Worm (Caenorhabditis elegans): ENCODE data around the gene mbl-1.

The mbl-1 gene

DNA sequence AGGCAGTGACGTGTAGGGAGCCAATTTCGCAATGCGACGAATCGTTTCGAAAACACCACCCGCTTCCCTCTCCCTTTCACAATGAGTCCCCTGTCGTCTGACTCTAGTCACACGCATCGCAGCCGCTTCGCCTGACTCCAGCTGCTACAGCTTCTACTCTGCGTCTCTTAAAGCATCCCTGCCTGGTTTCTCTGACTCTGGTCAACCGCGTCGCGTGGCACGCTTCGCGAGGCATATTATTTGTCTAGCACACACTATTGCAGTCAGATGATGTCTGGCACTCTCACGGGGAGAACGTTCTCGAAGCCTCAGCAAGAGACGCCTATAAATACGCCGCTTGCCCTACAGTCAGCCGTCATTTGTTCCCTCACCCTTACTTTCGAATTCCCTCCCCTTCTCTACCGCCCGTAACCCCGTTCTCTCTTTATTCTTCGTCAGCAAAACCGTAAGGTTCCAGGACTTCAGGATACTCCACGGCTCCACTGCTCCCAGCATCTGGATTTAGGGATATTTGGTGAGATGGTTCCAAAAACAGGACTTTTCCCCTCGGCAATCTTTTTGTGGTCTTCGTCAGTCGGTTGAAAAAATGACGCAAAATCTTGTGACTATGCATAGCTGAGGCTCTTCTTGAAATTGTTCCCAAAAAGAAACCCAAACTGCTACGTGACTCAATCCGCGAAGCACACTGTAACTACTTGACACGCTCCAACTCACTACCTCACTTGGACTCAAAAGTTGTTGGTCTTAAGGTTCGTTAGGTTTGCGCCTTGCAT, 48.7 kb upstream of the mbl-1 start (continued):
- peak; percentile 97 for TF ChIP-seq ekl-4 (GFP tag; IDR thresholded peaks at IDR 0.05)
- peak; percentile 81 for TF ChIP-seq pha-4 (tag; optimal IDR thresholded peaks at IDR 0.05)
- peak; percentile 91 for TF ChIP-seq pbrm-1 (GFP tag; IDR thresholded peaks at IDR 0.05)
- peak; percentile 93 for TF ChIP-seq B0336.3 (GFP tag; IDR thresholded peaks at IDR 0.05)
- TF ChIP-seq Y79H2A.3 (GFP tag; conservative IDR thresholded peaks at IDR 0.05): no peak
- peak; percentile 47 for TF ChIP-seq zim-3 (tag; optimal IDR thresholded peaks at IDR 0.05)
- TF ChIP-seq Y67H2A.10 (GFP tag; conservative IDR thresholded peaks at IDR 0.05): peak; percentile 97
- no peak for TF ChIP-seq sptf-2 (GFP tag; optimal IDR thresholded peaks at IDR 0.05)
- TF ChIP-seq ama-1 (optimal IDR thresholded peaks at IDR 0.05): peak; percentile 99
- peak in 1 of 2 experiments; percentile 82 for TF ChIP-seq ama-1 (GFP tag; optimal IDR thresholded peaks at IDR 0.05)
- TF ChIP-seq lin-35 (GFP tag; optimal IDR thresholded peaks at IDR 0.05): peak in 2 of 3 experiments; percentile 40 to 59
- no peak for TF ChIP-seq him-1 (tag; optimal IDR thresholded peaks at IDR 0.05)
- peak; percentile 66 for TF ChIP-seq nhr-27 (tag; optimal IDR thresholded peaks at IDR 0.05)
- peak; percentile 97 for TF ChIP-seq madf-3 (GFP tag; IDR thresholded peaks at IDR 0.05)
- TF ChIP-seq mel-28 (tag; optimal IDR thresholded peaks at IDR 0.05; ENCODE audit: borderline replicate concordance): peak; percentile 87
- TF ChIP-seq nhr-80 (tag; optimal IDR thresholded peaks at IDR 0.05): peak; percentile 91
- TF ChIP-seq Y95B8A.8 (GFP tag; IDR thresholded peaks at IDR 0.05): peak; percentile 89
- TF ChIP-seq dpff-1 (tag; optimal IDR thresholded peaks at IDR 0.05): peak; percentile 68
- no peak for TF ChIP-seq ccch-3 (GFP tag; optimal IDR thresholded peaks at IDR 0.05)
- TF ChIP-seq cebp-2 (GFP tag; IDR thresholded peaks at IDR 0.05): 0 out of 2 replicates have a peak, but pooled peaks have one; percentile 3
- peak; percentile 78 for TF ChIP-seq repo-1 (tag; optimal IDR thresholded peaks at IDR 0.05)
- TF ChIP-seq Y53G8AR.9 (GFP tag; conservative IDR thresholded peaks at IDR 0.05): peak; percentile 76
- TF ChIP-seq ztf-22 (GFP tag; optimal IDR thresholded peaks at IDR 0.05): peak; percentile 77
- no peak for TF ChIP-seq F49E8.2 (tag; optimal IDR thresholded peaks at IDR 0.05; ENCODE audit: insufficient read depth)
- no peak for TF ChIP-seq hlh-26 (GFP tag; conservative IDR thresholded peaks at IDR 0.05)
- no peak for TF ChIP-seq ceh-91 (GFP tag; IDR thresholded peaks at IDR 0.05)
- TF ChIP-seq F52B5.7 (tag; optimal IDR thresholded peaks at IDR 0.05): peak; percentile 72
- no peak for TF ChIP-seq tbx-9 (tag; optimal IDR thresholded peaks at IDR 0.05; ENCODE audit: borderline replicate concordance)
- TF ChIP-seq F22D6.2 (tag; optimal IDR thresholded peaks at IDR 0.05): peak; percentile 88
- no peak for TF ChIP-seq F57C9.4 (tag; optimal IDR thresholded peaks at IDR 0.05)
- peak; percentile 91 for TF ChIP-seq gei-17 (GFP tag; optimal IDR thresholded peaks at IDR 0.05)
- TF ChIP-seq madf-6 (GFP tag; IDR thresholded peaks at IDR 0.05): peak; percentile 11; the same call in 1 of the 2 replicates
- no peak for TF ChIP-seq efl-1 (GFP tag; optimal IDR thresholded peaks at IDR 0.05)
- TF ChIP-seq fkh-3 (tag; optimal IDR thresholded peaks at IDR 0.05): peak; percentile 82
- no peak for TF ChIP-seq attf-6 (GFP tag; IDR thresholded peaks at IDR 0.05)
- peak; percentile 56 for TF ChIP-seq ztf-18 (tag; optimal IDR thresholded peaks at IDR 0.05)
- no peak for TF ChIP-seq nfya-2 (GFP tag; IDR thresholded peaks at IDR 0.05)
- peak; percentile 23 for TF ChIP-seq dpl-1 (GFP tag; optimal IDR thresholded peaks at IDR 0.05)
- TF ChIP-seq chd-7 (tag; optimal IDR thresholded peaks at IDR 0.05): peak; percentile 99
- 0 out of 2 replicates have a peak, but pooled peaks have one; percentile 67 for TF ChIP-seq lag-1 (GFP tag; IDR thresholded peaks at IDR 0.05)
- no peak for TF ChIP-seq ztf-28 (GFP tag; IDR thresholded peaks at IDR 0.05)
- TF ChIP-seq K11D2.4 (GFP tag; IDR thresholded peaks at IDR 0.05): peak; percentile 93
- TF ChIP-seq attf-3 (GFP tag; conservative IDR thresholded peaks at IDR 0.05): 0 out of 2 replicates have a peak, but pooled peaks have one; percentile 26
- TF ChIP-seq attf-5 (GFP tag; optimal IDR thresholded peaks at IDR 0.05): peak; percentile 87
- TF ChIP-seq aptf-3 (GFP tag; IDR thresholded peaks at IDR 0.05): peak; percentile 47; the same call in 1 of the 2 replicates
- no peak for TF ChIP-seq unc-130 (GFP tag; optimal IDR thresholded peaks at IDR 0.05)
- TF ChIP-seq C17E4.6 (GFP tag; IDR thresholded peaks at IDR 0.05): no peak
- peak; percentile 88 to 93 for TF ChIP-seq let-607 (tag; optimal IDR thresholded peaks at IDR 0.05)

Measured in whole organism, young adult.